Worm (Caenorhabditis elegans) whole organism, young adult: Measurements from ENCODE around the gene F15H10.10.
A peak's percentile ranks its signal among the peaks of the same experiment; 100 is the strongest.

Experiments used
- B0336.3 ChIP-seq: fragments of 200-800 bp; sonication (Bioruptor generic); IDR thresholded peaks from 2 replicates; pipeline ENCODE4 v1.3.6; 2022; ENCODE audit warnings: missing genetic modification characterization, missing compliant biosample characterization
- C06A6.2 ChIP-seq: fragments of 200-800 bp; sonication (Bioruptor generic); conservative IDR thresholded peaks from 2 replicates; pipeline ENCODE4 v1.3.6; 2022; ENCODE audit warnings: missing genetic modification characterization, missing compliant biosample characterization
- C17E4.6 ChIP-seq: fragments of 200-800 bp; sonication (Bioruptor generic); IDR thresholded peaks from 2 replicates; pipeline ENCODE4 v1.3.6; 2022; ENCODE audit warnings: missing genetic modification reagents, missing genetic modification characterization, missing compliant biosample characterization
- Y53G8AR.9 ChIP-seq: fragments of 200-800 bp; sonication (Bioruptor generic); conservative IDR thresholded peaks from 2 replicates; pipeline ENCODE4 v1.3.6; 2022; ENCODE audit warnings: missing genetic modification reagents, missing genetic modification characterization, missing compliant biosample characterization
- Y67H2A.10 ChIP-seq: fragments of 200-800 bp; sonication (Bioruptor generic); conservative IDR thresholded peaks from 2 replicates; pipeline ENCODE4 v1.3.6; 2022; ENCODE audit warnings: missing genetic modification reagents, missing genetic modification characterization, missing compliant biosample characterization
- Y79H2A.3 ChIP-seq: fragments of 200-800 bp; sonication (Bioruptor generic); conservative IDR thresholded peaks from 2 replicates; pipeline ENCODE4 v1.3.6; 2022; ENCODE audit warnings: missing genetic modification reagents, missing genetic modification characterization, missing compliant biosample characterization
- Y95B8A.8 ChIP-seq: fragments of 200-800 bp; sonication (Bioruptor generic); IDR thresholded peaks from 2 replicates; pipeline ENCODE4 v1.3.6; 2022; ENCODE audit warnings: missing genetic modification reagents, missing genetic modification characterization, missing compliant biosample characterization
- ZK185.1 ChIP-seq: sonication (generic microtip); optimal IDR thresholded peaks from 2 replicates; lab custom pipeline; 2016; ENCODE audit warnings: mild to moderate bottlenecking, missing genetic modification characterization, missing compliant biosample characterization; ENCODE audit not compliant: poor library complexity, severe bottlenecking
- aptf-2 ChIP-seq: fragments of 200-800 bp; sonication (Bioruptor generic); conservative IDR thresholded peaks from 2 replicates; pipeline ENCODE4 v1.3.6; 2022; ENCODE audit warnings: missing genetic modification reagents, missing genetic modification characterization, missing compliant biosample characterization
- atf-7 ChIP-seq: sonication (generic microtip); optimal IDR thresholded peaks from 2 replicates; lab custom pipeline; 2017; ENCODE audit warnings: mild to moderate bottlenecking, missing genetic modification characterization, missing compliant biosample characterization
- attf-6 ChIP-seq: fragments of 200-800 bp; sonication (Bioruptor generic); IDR thresholded peaks from 2 replicates; pipeline ENCODE4 v1.3.6; 2022; ENCODE audit warnings: missing genetic modification reagents, missing genetic modification characterization, missing compliant biosample characterization
- ceh-91 ChIP-seq: fragments of 200-800 bp; sonication (Bioruptor generic); IDR thresholded peaks from 2 replicates; pipeline ENCODE4 v1.3.6; 2022; ENCODE audit warnings: missing genetic modification reagents, missing genetic modification characterization, missing compliant biosample characterization
- dox-1 ChIP-seq: fragments of 200-800 bp; sonication (Bioruptor generic); IDR thresholded peaks from 2 replicates; pipeline ENCODE4 v1.3.6; 2022; ENCODE audit warnings: missing genetic modification reagents, missing genetic modification characterization, missing compliant biosample characterization
- dpff-1 ChIP-seq: sonication (generic microtip); optimal IDR thresholded peaks from 2 replicates; lab custom pipeline; 2017; ENCODE audit warnings: mild to moderate bottlenecking, missing genetic modification characterization, missing compliant biosample characterization
- egl-44 ChIP-seq: fragments of 200-800 bp; sonication (Bioruptor generic); IDR thresholded peaks from 2 replicates; pipeline ENCODE4 v1.3.6; 2022; ENCODE audit warnings: missing genetic modification reagents, missing genetic modification characterization, missing compliant biosample characterization
- egrh-3 ChIP-seq: fragments of 200-800 bp; sonication (Bioruptor generic); IDR thresholded peaks from 2 replicates; pipeline ENCODE4 v1.3.6; 2022; ENCODE audit warnings: missing genetic modification reagents, missing genetic modification characterization, missing compliant biosample characterization
- ets-4 ChIP-seq: fragments of 200-800 bp; sonication (Bioruptor generic); optimal IDR thresholded peaks from 2 replicates; lab custom pipeline; 2018; ENCODE audit warnings: mild to moderate bottlenecking, missing genetic modification characterization, missing compliant biosample characterization
- fkh-3 ChIP-seq: sonication (generic microtip); optimal IDR thresholded peaks from 2 replicates; lab custom pipeline; 2016; ENCODE audit warnings: mild to moderate bottlenecking, missing genetic modification characterization, missing compliant biosample characterization
- hlh-26 ChIP-seq: fragments of 200-800 bp; sonication (Bioruptor generic); conservative IDR thresholded peaks from 2 replicates; pipeline ENCODE4 v1.3.6; 2022; ENCODE audit warnings: missing genetic modification reagents, missing genetic modification characterization, missing compliant biosample characterization
- hmg-1.2 ChIP-seq: fragments of 200-800 bp; sonication (Bioruptor generic); IDR thresholded peaks from 2 replicates; pipeline ENCODE4 v1.3.6; 2022; ENCODE audit warnings: missing genetic modification reagents, missing genetic modification characterization, missing compliant biosample characterization
- hmg-20 ChIP-seq: fragments of 200-800 bp; sonication (Bioruptor generic); IDR thresholded peaks from 2 replicates; pipeline ENCODE4 v1.3.6; 2022; ENCODE audit warnings: missing genetic modification reagents, missing genetic modification characterization, missing compliant biosample characterization
- hrde-1 ChIP-seq: sonication (generic microtip); optimal IDR thresholded peaks from 2 replicates; lab custom pipeline; 2016; ENCODE audit warnings: missing genetic modification characterization, mild to moderate bottlenecking, missing compliant biosample characterization, moderate library complexity, missing genotype, missing genetic modification reagents, borderline replicate concordance
- lsy-27 ChIP-seq: sonication (generic microtip); optimal IDR thresholded peaks from 2 replicates; lab custom pipeline; 2017; ENCODE audit warnings: missing genetic modification characterization, mild to moderate bottlenecking, missing compliant biosample characterization, antibody characterized with exemption, missing genotype, borderline replicate concordance; ENCODE audit not compliant: insufficient read depth
- madf-10 ChIP-seq: sonication (generic microtip); optimal IDR thresholded peaks from 2 replicates; lab custom pipeline; 2016; ENCODE audit warnings: mild to moderate bottlenecking, missing genetic modification characterization, missing compliant biosample characterization
- madf-8 ChIP-seq: fragments of 200-800 bp; sonication (Bioruptor generic); conservative IDR thresholded peaks from 2 replicates; pipeline ENCODE4 v1.3.6; 2022; ENCODE audit warnings: missing genetic modification reagents, missing genetic modification characterization, missing compliant biosample characterization
- mxl-1 ChIP-seq: sonication (generic microtip); optimal IDR thresholded peaks from 2 replicates; lab custom pipeline; 2016; ENCODE audit warnings: missing genetic modification characterization, missing compliant biosample characterization
- nfya-1 ChIP-seq: sonication (generic microtip); optimal IDR thresholded peaks from 2 replicates; lab custom pipeline; 2017; ENCODE audit warnings: antibody characterized with exemption, missing compliant biosample characterization, missing genetic modification characterization, borderline replicate concordance; ENCODE audit not compliant: insufficient read depth
- nhr-120 ChIP-seq: fragments of 200-800 bp; sonication (Bioruptor generic); IDR thresholded peaks from 2 replicates; pipeline ENCODE4 v1.3.6; 2022; ENCODE audit warnings: missing genetic modification characterization, missing compliant biosample characterization
- nhr-27 ChIP-seq: fragments of 200-800 bp; sonication (Bioruptor generic); optimal IDR thresholded peaks from 2 replicates; lab custom pipeline; 2018; ENCODE audit warnings: mild to moderate bottlenecking, missing genetic modification characterization, moderate library complexity, missing compliant biosample characterization
- nhr-80 ChIP-seq: sonication (generic microtip); optimal IDR thresholded peaks from 2 replicates; lab custom pipeline; 2016; ENCODE audit warnings: missing genetic modification characterization, missing compliant biosample characterization
- pbrm-1 ChIP-seq: fragments of 200-800 bp; sonication (Bioruptor generic); IDR thresholded peaks from 2 replicates; pipeline ENCODE4 v1.3.6; 2022; ENCODE audit warnings: missing genetic modification reagents, missing genetic modification characterization, missing compliant biosample characterization
- sdz-38 ChIP-seq: sonication (generic microtip); optimal IDR thresholded peaks from 2 replicates; lab custom pipeline; 2016; ENCODE audit warnings: missing genotype, missing genetic modification characterization, missing compliant biosample characterization
- tbx-9 ChIP-seq: sonication (generic microtip); optimal IDR thresholded peaks from 2 replicates; lab custom pipeline; 2016; ENCODE audit warnings: borderline replicate concordance, missing genetic modification characterization, inconsistent platforms, missing compliant biosample characterization
- zfh-2 ChIP-seq: fragments of 200-800 bp; sonication (Bioruptor generic); conservative IDR thresholded peaks from 2 replicates; pipeline ENCODE4 v1.3.6; 2022; ENCODE audit warnings: missing genetic modification reagents, missing genetic modification characterization, missing compliant biosample characterization
- zim-3 ChIP-seq: sonication (generic microtip); optimal IDR thresholded peaks from 2 replicates; lab custom pipeline; 2017; ENCODE audit warnings: mild to moderate bottlenecking, missing genetic modification characterization, moderate library complexity, missing compliant biosample characterization
- ztf-18 ChIP-seq: sonication (generic microtip); optimal IDR thresholded peaks from 2 replicates; lab custom pipeline; 2016; ENCODE audit warnings: missing genotype, mild to moderate bottlenecking, missing genetic modification characterization, missing compliant biosample characterization
- ztf-3 ChIP-seq: fragments of 200-800 bp; sonication (Bioruptor generic); optimal IDR thresholded peaks from 2 replicates; lab custom pipeline; 2018; ENCODE audit warnings: mild to moderate bottlenecking, missing genetic modification characterization, missing compliant biosample characterization

Gene F15H10.10

DNA sequence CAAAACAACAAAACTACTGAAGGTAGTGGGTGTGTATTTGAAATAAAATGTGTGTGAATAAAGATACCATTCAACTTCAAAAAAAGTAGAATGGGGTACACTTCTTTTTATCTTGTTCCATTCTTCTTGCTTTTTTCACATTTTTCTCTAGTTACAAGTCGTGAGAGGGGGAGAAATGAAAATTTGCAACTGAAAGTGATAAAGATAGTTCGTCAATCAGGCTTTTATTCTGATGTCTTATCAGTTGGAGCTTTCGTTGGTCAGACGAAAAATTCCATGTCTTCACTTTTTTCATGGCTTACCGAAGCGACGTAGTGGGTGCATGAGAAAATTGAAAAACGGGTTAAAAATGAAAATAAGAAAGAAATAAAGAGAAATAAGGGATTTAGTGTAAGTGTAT, 16.9 kb upstream of the F15H10.10 start, which contains the start of gene Y32F6A.4:
Y32F6A.4 (minus strand) TSS at position 347 of the 400 bp plus-strand sequence.
- TF ChIP-seq madf-8 (no peak), nhr-80 (peak; percentile 47)

DNA sequence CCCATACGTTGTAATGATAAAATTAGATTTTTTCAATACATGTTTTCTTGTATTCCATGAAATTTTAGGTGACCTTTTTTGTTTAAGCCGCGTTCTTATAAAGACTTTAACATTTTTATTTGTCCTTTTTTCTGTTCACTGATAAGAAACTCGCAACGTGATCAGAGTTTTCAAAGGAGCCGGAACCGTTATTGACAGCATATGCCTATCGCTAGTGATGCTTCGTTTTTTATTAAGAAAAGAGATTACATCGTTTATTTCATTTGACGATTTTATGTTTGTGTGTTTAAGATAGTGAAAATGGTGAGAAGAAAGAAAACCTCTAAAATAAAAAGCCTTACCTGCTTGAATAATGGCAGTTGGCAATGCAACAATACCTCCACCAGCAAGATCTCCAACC, 15.8 kb upstream of the F15H10.10 start:
- TF ChIP-seq hrde-1 (tag; lab: Kevin White, UChicago): no peak
- no peak for TF ChIP-seq zfh-2 (GFP tag; lab: Robert Waterston, UW)
- TF ChIP-seq hlh-26: no peak
- TF ChIP-seq nfya-1: no peak
- peak; percentile 87 for TF ChIP-seq nhr-80
- no peak for TF ChIP-seq C17E4.6 (GFP tag; lab: Robert Waterston, UW)
- TF ChIP-seq hmg-1.2 (GFP tag; lab: Robert Waterston, UW): no peak
- TF ChIP-seq ztf-3 (GFP tag; lab: Kevin White, UChicago): no peak
- TF ChIP-seq madf-10 (tag; lab: Kevin White, UChicago): no peak
- no peak for TF ChIP-seq aptf-2
- TF ChIP-seq lsy-27 (tag; lab: Kevin White, UChicago): no peak
- TF ChIP-seq B0336.3: no peak
- no peak for TF ChIP-seq ZK185.1
- no peak for TF ChIP-seq ztf-18 (tag; lab: Kevin White, UChicago)
- TF ChIP-seq dpff-1: no peak
- no peak for TF ChIP-seq tbx-9
- TF ChIP-seq C06A6.2 (GFP tag; lab: Robert Waterston, UW): no peak
- TF ChIP-seq Y53G8AR.9 (GFP tag; lab: Robert Waterston, UW): no peak
- TF ChIP-seq ets-4 (GFP tag; lab: Kevin White, UChicago): peak; percentile 82
- no peak for TF ChIP-seq Y67H2A.10 (GFP tag; lab: Robert Waterston, UW)
- TF ChIP-seq egl-44 (GFP tag; lab: Robert Waterston, UW): no peak
- TF ChIP-seq zim-3 (tag; lab: Kevin White, UChicago): no peak
- no peak for TF ChIP-seq sdz-38 (tag; lab: Kevin White, UChicago)
- no peak for TF ChIP-seq Y95B8A.8 (GFP tag; lab: Robert Waterston, UW)
- TF ChIP-seq dox-1 (GFP tag; lab: Robert Waterston, UW): peak; percentile 32; the same call in 1 of the 2 replicates
- TF ChIP-seq madf-8: no peak
- TF ChIP-seq fkh-3: no peak

DNA sequence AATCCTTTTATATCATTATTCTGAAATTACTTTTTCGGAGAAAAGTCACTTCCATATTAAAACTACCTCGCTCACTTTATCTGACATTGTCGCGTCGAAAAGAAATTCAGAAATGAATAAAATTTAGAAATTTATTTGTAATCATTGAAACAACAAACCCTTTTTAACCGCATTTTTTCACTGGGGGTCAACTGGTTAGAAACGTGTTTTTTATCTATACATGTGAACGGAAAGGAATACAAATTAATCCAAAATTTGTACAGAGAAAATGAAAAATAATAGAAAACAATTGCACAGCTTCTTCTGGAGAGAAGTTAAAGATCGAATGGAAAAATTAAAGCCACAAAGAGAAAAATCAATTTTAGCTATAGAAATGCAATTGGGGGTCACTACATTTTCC, 11.8 kb upstream of the F15H10.10 start, which contains the start of gene tag-314:
tag-314 (minus strand) TSS at position 101 of the 400 bp plus-strand sequence.
- no peak for TF ChIP-seq dox-1 (GFP tag; lab: Robert Waterston, UW)
- TF ChIP-seq hmg-20 (GFP tag; lab: Robert Waterston, UW): no peak
- no peak for TF ChIP-seq mxl-1 (tag; lab: Kevin White, UChicago)
- no peak for TF ChIP-seq nhr-120 (GFP tag; lab: Robert Waterston, UW)
- no peak for TF ChIP-seq ceh-91 (GFP tag; lab: Robert Waterston, UW)
- TF ChIP-seq atf-7 (tag; lab: Kevin White, UChicago): no peak
- TF ChIP-seq egrh-3: no peak
- no peak for TF ChIP-seq fkh-3
- TF ChIP-seq aptf-2: no peak
- no peak for TF ChIP-seq pbrm-1 (GFP tag; lab: Robert Waterston, UW)
- TF ChIP-seq nhr-27: no peak
- TF ChIP-seq Y79H2A.3 (GFP tag; lab: Robert Waterston, UW): no peak
- no peak for TF ChIP-seq attf-6 (GFP tag; lab: Robert Waterston, UW)
